Worm (Caenorhabditis elegans): ENCODE data around the gene lgc-44.

Gene lgc-44

DNA sequence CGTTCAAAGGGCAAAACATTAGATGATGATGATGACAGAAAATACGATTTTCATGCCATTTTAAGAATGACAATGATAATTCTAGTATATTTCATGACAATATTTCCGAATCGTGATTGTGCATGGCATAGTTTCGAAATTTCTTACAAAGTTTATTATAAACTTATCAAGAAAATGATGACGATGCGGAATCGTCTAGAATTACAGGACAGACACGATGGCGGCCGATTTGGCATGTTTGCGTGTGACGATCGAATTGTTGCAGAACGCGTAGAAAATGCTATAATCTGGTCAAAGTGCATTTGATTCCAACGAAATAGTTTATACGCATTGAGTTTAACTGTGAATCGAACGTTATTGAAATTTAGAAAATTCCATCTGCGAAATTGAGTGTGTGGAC lies 23.1 kb downstream of the lgc-44 start:
- TF ChIP-seq zag-1 (tag; optimal IDR thresholded peaks at IDR 0.05) (no peak), nhr-23 (tag; optimal IDR thresholded peaks at IDR 0.05) (no peak), sma-9 (GFP tag; optimal IDR thresholded peaks at IDR 0.05) (peak; percentile 89), sma-9 (tag; optimal IDR thresholded peaks at IDR 0.05) (no peak), gmeb-1 (tag; optimal IDR thresholded peaks at IDR 0.05) (no peak), sma-3 (GFP tag; optimal IDR thresholded peaks at IDR 0.05) (peak; percentile 55), crh-2 (tag; optimal IDR thresholded peaks at IDR 0.05) (peak; percentile 43), lsy-2 (tag; optimal IDR thresholded peaks at IDR 0.05) (no peak)

ce11 chrV:11648435-11648834 lies 24.0 kb downstream of the lgc-44 start:
- TF ChIP-seq skn-1 (tag; optimal IDR thresholded peaks at IDR 0.05), result peak; percentile 14
- no peak for TF ChIP-seq ama-1 (optimal IDR thresholded peaks at IDR 0.05)
- no peak for TF ChIP-seq nhr-23 (tag; optimal IDR thresholded peaks at IDR 0.05)
- TF ChIP-seq nhr-6 (tag; optimal IDR thresholded peaks at IDR 0.05), result no peak
- peak; percentile 56 for TF ChIP-seq crh-2 (tag; optimal IDR thresholded peaks at IDR 0.05)
- no peak for TF ChIP-seq Y55F3AM.14 (GFP tag; optimal IDR thresholded peaks at IDR 0.05)
- TF ChIP-seq blmp-1 (tag; optimal IDR thresholded peaks at IDR 0.05; ENCODE audit: insufficient read depth), result no peak
- TF ChIP-seq sma-3 (GFP tag; optimal IDR thresholded peaks at IDR 0.05), result peak; percentile 27
- TF ChIP-seq C34F6.9 (tag; optimal IDR thresholded peaks at IDR 0.05), result no peak
- TF ChIP-seq fos-1 (tag; optimal IDR thresholded peaks at IDR 0.05), result peak; percentile 51
- TF ChIP-seq sma-9 (GFP tag; optimal IDR thresholded peaks at IDR 0.05), result peak; percentile 84
- no peak for TF ChIP-seq sma-9 (tag; optimal IDR thresholded peaks at IDR 0.05)

ce11 chrV:11647821-11648220 lies 24.6 kb downstream of the lgc-44 start:
- TF ChIP-seq elt-1 (tag; optimal IDR thresholded peaks at IDR 0.05), result no peak
- TF ChIP-seq fos-1 (tag; optimal IDR thresholded peaks at IDR 0.05), result peak; percentile 19
- no peak for TF ChIP-seq skn-1 (tag; optimal IDR thresholded peaks at IDR 0.05)
- no peak for TF ChIP-seq aly-2 (tag; optimal IDR thresholded peaks at IDR 0.05)
- no peak for TF ChIP-seq ceh-16 (tag; optimal IDR thresholded peaks at IDR 0.05)
- TF ChIP-seq sma-3 (GFP tag; optimal IDR thresholded peaks at IDR 0.05), result no peak
- no peak for TF ChIP-seq nhr-237 (tag; optimal IDR thresholded peaks at IDR 0.05)
- TF ChIP-seq sma-9 (GFP tag; optimal IDR thresholded peaks at IDR 0.05), result peak; percentile 43
- TF ChIP-seq sma-9 (tag; optimal IDR thresholded peaks at IDR 0.05), result no peak
- no peak for TF ChIP-seq ama-1 (optimal IDR thresholded peaks at IDR 0.05)

ce11 chrV:11645244-11645643 lies 27.2 kb downstream of the lgc-44 start, which contains the start of gene skp-1:
Gene skp-1, plus strand, starts transcription at chrV:11645481.
- no peak for TF ChIP-seq lsy-2 (tag; optimal IDR thresholded peaks at IDR 0.05)
- no peak for TF ChIP-seq nhr-11 (tag; optimal IDR thresholded peaks at IDR 0.05)

- peak; percentile 59 for TF ChIP-seq gmeb-1 (tag; optimal IDR thresholded peaks at IDR 0.05)
- TF ChIP-seq sma-3 (GFP tag; optimal IDR thresholded peaks at IDR 0.05), result peak; percentile 46
- no peak for TF ChIP-seq sem-4 (tag; optimal IDR thresholded peaks at IDR 0.05)
- TF ChIP-seq fos-1 (tag; optimal IDR thresholded peaks at IDR 0.05), result peak; percentile 55
- TF ChIP-seq F13H6.1 (tag; optimal IDR thresholded peaks at IDR 0.05), result peak; percentile 46
- TF ChIP-seq alr-1 (tag; optimal IDR thresholded peaks at IDR 0.05), result no peak
- TF ChIP-seq lsy-2 (tag; optimal IDR thresholded peaks at IDR 0.05), result peak in 1 of 2 experiments; percentile 77
- no peak for TF ChIP-seq snpc-4 (tag; optimal IDR thresholded peaks at IDR 0.05)
- TF ChIP-seq sma-9 (GFP tag; optimal IDR thresholded peaks at IDR 0.05), result peak; percentile 69
- TF ChIP-seq sma-9 (tag; optimal IDR thresholded peaks at IDR 0.05), result no peak
- peak; percentile 70 for TF ChIP-seq lin-13 (GFP tag; optimal IDR thresholded peaks at IDR 0.05)
- TF ChIP-seq nhr-25 (tag; optimal IDR thresholded peaks at IDR 0.05), result peak; percentile 58
- peak; percentile 44 to 75 for TF ChIP-seq mdl-1 (tag; optimal IDR thresholded peaks at IDR 0.05)
- peak; percentile 68 for TF ChIP-seq crh-2 (tag; optimal IDR thresholded peaks at IDR 0.05)
- TF ChIP-seq nhr-129 (tag; optimal IDR thresholded peaks at IDR 0.05), result peak; percentile 58
- peak; percentile 90 for TF ChIP-seq unc-55 (GFP tag; optimal IDR thresholded peaks at IDR 0.05)
- TF ChIP-seq elt-1 (tag; optimal IDR thresholded peaks at IDR 0.05), result no peak
- TF ChIP-seq C34F6.9 (tag; optimal IDR thresholded peaks at IDR 0.05), result peak; percentile 91
Measured at ce11 chrV:11644166-11644565, 28.2 kb downstream of the lgc-44 start, which contains the start of gene bir-1. Gene bir-1, plus strand, starts transcription at chrV:11644477.

DNA sequence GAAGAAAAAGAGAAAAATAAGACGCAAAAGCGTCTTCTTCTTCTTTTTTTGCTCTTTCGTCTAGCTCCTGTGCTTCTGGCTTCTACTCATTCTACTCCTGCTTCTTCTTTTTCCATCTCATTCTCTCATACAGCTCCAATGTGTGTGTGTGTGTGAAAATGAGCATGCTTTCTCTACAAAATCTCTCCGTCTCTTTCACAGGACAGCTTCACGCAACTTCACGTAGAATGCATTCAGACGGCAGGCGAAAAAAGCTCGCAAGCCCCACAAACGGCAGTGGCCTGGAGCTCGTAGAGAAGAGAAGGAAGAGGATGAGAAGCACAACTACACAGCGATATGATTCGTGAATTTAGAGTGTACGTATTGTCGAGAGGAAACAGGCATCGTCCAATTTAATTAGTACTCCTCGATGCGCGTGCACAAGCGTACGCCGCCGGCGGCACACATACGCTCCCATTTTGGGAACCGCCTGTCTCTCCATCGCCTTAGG lies 31.1 kb downstream of the lgc-44 start:
- TF ChIP-seq R02D3.7 (tag; optimal IDR thresholded peaks at IDR 0.05), result no peak
- peak; percentile 62 for TF ChIP-seq sem-4 (tag; optimal IDR thresholded peaks at IDR 0.05)
- TF ChIP-seq nhr-11 (tag; optimal IDR thresholded peaks at IDR 0.05), result no peak
- TF ChIP-seq skn-1 (tag; optimal IDR thresholded peaks at IDR 0.05), result no peak
- TF ChIP-seq peb-1 (tag; optimal IDR thresholded peaks at IDR 0.05), result no peak
- TF ChIP-seq nhr-6 (tag; optimal IDR thresholded peaks at IDR 0.05), result peak; percentile 68
- TF ChIP-seq unc-55 (GFP tag; optimal IDR thresholded peaks at IDR 0.05), result peak; percentile 93
- no peak for TF ChIP-seq nhr-12 (tag; optimal IDR thresholded peaks at IDR 0.05)
- peak; percentile 81 for TF ChIP-seq nhr-129 (tag; optimal IDR thresholded peaks at IDR 0.05)
- TF ChIP-seq crh-2 (tag; optimal IDR thresholded peaks at IDR 0.05), result no peak
- peak in 1 of 2 experiments; percentile 71 for TF ChIP-seq lsy-2 (tag; optimal IDR thresholded peaks at IDR 0.05)
- TF ChIP-seq mdl-1 (tag; optimal IDR thresholded peaks at IDR 0.05), result peak in 1 of 2 experiments; percentile 73
- peak; percentile 42 for TF ChIP-seq sma-9 (GFP tag; optimal IDR thresholded peaks at IDR 0.05)
- TF ChIP-seq sma-9 (tag; optimal IDR thresholded peaks at IDR 0.05), result no peak
- peak; percentile 3 for TF ChIP-seq nhr-21 (tag; optimal IDR thresholded peaks at IDR 0.05)
- peak; percentile 58 for TF ChIP-seq lin-11 (tag; optimal IDR thresholded peaks at IDR 0.05)
- TF ChIP-seq nhr-77 (tag; optimal IDR thresholded peaks at IDR 0.05), result no peak
- TF ChIP-seq F13H6.1 (tag; optimal IDR thresholded peaks at IDR 0.05), result peak; percentile 62
- TF ChIP-seq sma-3 (GFP tag; optimal IDR thresholded peaks at IDR 0.05), result no peak
- peak; percentile 87 for TF ChIP-seq C34F6.9 (tag; optimal IDR thresholded peaks at IDR 0.05)
- TF ChIP-seq zag-1 (tag; optimal IDR thresholded peaks at IDR 0.05), result peak; percentile 64
- peak; percentile 4 for TF ChIP-seq ztf-4 (tag; optimal IDR thresholded peaks at IDR 0.05)
